Fruit fly (Drosophila melanogaster) whole organism, prepupa: ENCODE data around the gene Dyro.

Experiments used
- Blimp-1 ChIP-seq: fragments of 200-800 bp; sonication (Bioruptor generic); optimal IDR thresholded peaks from 3 replicates; lab custom pipeline; 2017; ENCODE audit warnings: missing biosample characterization, missing genetic modification characterization, mild to moderate bottlenecking, moderate library complexity, missing genetic modification reagents
- CG10669 ChIP-seq: fragments of 200-800 bp; sonication (Bioruptor generic); optimal IDR thresholded peaks from 3 replicates; lab custom pipeline; 2018; ENCODE audit warnings: missing biosample characterization, mild to moderate bottlenecking, missing genetic modification characterization, moderate library complexity
- CG11294 ChIP-seq: fragments of 200-800 bp; sonication (Bioruptor generic); IDR thresholded peaks from 2 replicates; pipeline ENCODE4 v1.3.6; 2022; ENCODE audit warnings: missing biosample characterization, missing genetic modification characterization
- CG11902 ChIP-seq: fragments of 200-800 bp; sonication (Bioruptor generic); optimal IDR thresholded peaks from 3 replicates; lab custom pipeline; 2016; ENCODE audit warnings: missing biosample characterization, missing genetic modification characterization
- CG15336 ChIP-seq: fragments of 200-800 bp; sonication (Bioruptor generic); IDR thresholded peaks from 2 replicates; pipeline ENCODE4 v1.3.6; 2022; ENCODE audit warnings: missing biosample characterization, missing genetic modification characterization
- CG1621 ChIP-seq: fragments of 200-800 bp; sonication (Bioruptor generic); optimal IDR thresholded peaks from 3 replicates; lab custom pipeline; 2018; ENCODE audit warnings: missing biosample characterization, mild to moderate bottlenecking, missing genetic modification characterization
- CG16779 ChIP-seq: fragments of 200-800 bp; sonication (Bioruptor generic); optimal IDR thresholded peaks from 3 replicates; lab custom pipeline; 2017; ENCODE audit warnings: missing biosample characterization, mild to moderate bottlenecking, missing genetic modification characterization
- CG3032 ChIP-seq: fragments of 200-800 bp; optimal IDR thresholded peaks from 2 replicates; lab custom pipeline; 2019; ENCODE audit warnings: missing biosample characterization, mild to moderate bottlenecking, missing genetic modification characterization, moderate library complexity
- CG31627 ChIP-seq: fragments of 200-800 bp; sonication (Bioruptor generic); optimal IDR thresholded peaks from 3 replicates; lab custom pipeline; 2016; ENCODE audit warnings: missing biosample characterization, missing genetic modification characterization
- CG32006 ChIP-seq: fragments of 200-800 bp; sonication (Bioruptor generic); optimal IDR thresholded peaks from 3 replicates; lab custom pipeline; 2017; ENCODE audit warnings: missing biosample characterization, mild to moderate bottlenecking, missing genetic modification characterization
- CG34406 ChIP-seq: fragments of 200-800 bp; sonication (Bioruptor generic); optimal IDR thresholded peaks from 3 replicates; lab custom pipeline; 2016; ENCODE audit warnings: missing biosample characterization, missing genetic modification characterization
- CG3919 ChIP-seq: fragments of 200-800 bp; sonication (Bioruptor generic); optimal IDR thresholded peaks from 3 replicates; lab custom pipeline; 2016; ENCODE audit warnings: missing biosample characterization, missing genetic modification characterization
- CG6163 ChIP-seq: fragments of 200-800 bp; sonication (Bioruptor generic); IDR thresholded peaks from 3 replicates; pipeline ENCODE4 v1.3.6; 2022; ENCODE audit warnings: missing biosample characterization, missing genetic modification characterization
- CG6276 ChIP-seq: fragments of 200-800 bp; sonication (Bioruptor generic); optimal IDR thresholded peaks from 2 replicates; lab custom pipeline; 2017; ENCODE audit warnings: missing biosample characterization, mild to moderate bottlenecking, missing genetic modification characterization
- CG6792 ChIP-seq: fragments of 200-800 bp; sonication (Bioruptor generic); optimal IDR thresholded peaks from 3 replicates; lab custom pipeline; 2016; ENCODE audit warnings: missing biosample characterization, missing genetic modification characterization
- CG6808 ChIP-seq: fragments of 200-800 bp; sonication (Bioruptor generic); optimal IDR thresholded peaks from 3 replicates; lab custom pipeline; 2017; ENCODE audit warnings: missing biosample characterization, missing genetic modification characterization, mild to moderate bottlenecking, moderate library complexity, missing genetic modification reagents
- CG6854 ChIP-seq: fragments of 200-800 bp; sonication (Bioruptor generic); optimal IDR thresholded peaks from 2 replicates; lab custom pipeline; 2017; ENCODE audit warnings: missing biosample characterization, mild to moderate bottlenecking, missing genetic modification characterization
- CG7368 ChIP-seq: fragments of 200-800 bp; sonication (Bioruptor generic); optimal IDR thresholded peaks from 3 replicates; lab custom pipeline; 2016; ENCODE audit warnings: missing biosample characterization, missing genetic modification characterization
- CG8119 ChIP-seq: fragments of 200-800 bp; sonication (Bioruptor generic); IDR thresholded peaks from 3 replicates; pipeline ENCODE4 v1.3.6; 2022; ENCODE audit warnings: missing biosample characterization, missing genetic modification characterization
- CG8319 ChIP-seq: fragments of 200-800 bp; sonication (Bioruptor generic); optimal IDR thresholded peaks from 3 replicates; lab custom pipeline; 2016; ENCODE audit warnings: missing biosample characterization, missing genetic modification characterization
- Eip75B ChIP-seq: fragments of 200-800 bp; sonication (Bioruptor generic); optimal IDR thresholded peaks from 3 replicates; lab custom pipeline; 2016; ENCODE audit warnings: missing biosample characterization, missing genetic modification characterization
- Eip93F ChIP-seq: fragments of 200-800 bp; sonication (Bioruptor generic); optimal IDR thresholded peaks from 2 replicates; lab custom pipeline; 2016; ENCODE audit warnings: missing biosample characterization, mild to moderate bottlenecking, missing genetic modification characterization
- Ets21C ChIP-seq: fragments of 200-800 bp; sonication (Bioruptor generic); optimal IDR thresholded peaks from 3 replicates; lab custom pipeline; 2016; ENCODE audit warnings: missing biosample characterization, missing genetic modification characterization
- Ets96B ChIP-seq: fragments of 200-800 bp; optimal IDR thresholded peaks from 2 replicates; lab custom pipeline; 2019; ENCODE audit warnings: missing biosample characterization, mild to moderate bottlenecking, missing genetic modification characterization, moderate library complexity
- Gug ChIP-seq: fragments of 200-800 bp; sonication (Bioruptor generic); IDR thresholded peaks from 2 replicates; pipeline ENCODE4 v1.3.6; 2022; ENCODE audit warnings: missing biosample characterization, missing genetic modification characterization
- Hr38 ChIP-seq: sonication (Bioruptor generic); optimal IDR thresholded peaks from 2 replicates; lab custom pipeline; 2016; ENCODE audit warnings: missing biosample characterization, missing genetic modification characterization
- Hr4 ChIP-seq: fragments of 200-800 bp; sonication (Bioruptor generic); optimal IDR thresholded peaks from 3 replicates; lab custom pipeline; 2016; ENCODE audit warnings: missing biosample characterization, missing genetic modification characterization
- Met ChIP-seq: fragments of 200-800 bp; sonication (Bioruptor generic); optimal IDR thresholded peaks from 3 replicates; lab custom pipeline; 2016; ENCODE audit warnings: missing biosample characterization, missing genetic modification characterization
- OdsH ChIP-seq: fragments of 200-800 bp; sonication (Bioruptor generic); optimal IDR thresholded peaks from 3 replicates; lab custom pipeline; 2016; ENCODE audit warnings: missing biosample characterization, missing genetic modification characterization
- Sox102F ChIP-seq: fragments of 200-800 bp; sonication (Bioruptor generic); optimal IDR thresholded peaks from 2 replicates; lab custom pipeline; 2016; ENCODE audit warnings: missing biosample characterization, mild to moderate bottlenecking, missing genetic modification characterization
- Sox14 ChIP-seq: fragments of 200-800 bp; sonication (Bioruptor generic); optimal IDR thresholded peaks from 3 replicates; lab custom pipeline; 2016; ENCODE audit warnings: missing biosample characterization, missing genetic modification characterization
- Sox15 ChIP-seq: fragments of 200-800 bp; sonication (Bioruptor generic); optimal IDR thresholded peaks from 3 replicates; lab custom pipeline; 2016; ENCODE audit warnings: missing biosample characterization, missing genetic modification characterization
- achi ChIP-seq: fragments of 200-800 bp; sonication (Bioruptor generic); optimal IDR thresholded peaks from 3 replicates; lab custom pipeline; 2016; ENCODE audit warnings: missing biosample characterization, missing genetic modification characterization
- acj6 ChIP-seq: fragments of 200-800 bp; sonication (Bioruptor generic); optimal IDR thresholded peaks from 3 replicates; lab custom pipeline; 2016; ENCODE audit warnings: missing biosample characterization, missing genetic modification characterization
- cyc ChIP-seq: fragments of 200-800 bp; sonication (Bioruptor generic); optimal IDR thresholded peaks from 3 replicates; lab custom pipeline; 2016; ENCODE audit warnings: missing biosample characterization, missing genetic modification characterization
- dac ChIP-seq: fragments of 200-800 bp; sonication (Bioruptor generic); optimal IDR thresholded peaks from 2 replicates; lab custom pipeline; 2017; ENCODE audit warnings: missing biosample characterization, mild to moderate bottlenecking, missing genetic modification characterization
- dsx ChIP-seq: fragments of 200-800 bp; optimal IDR thresholded peaks from 3 replicates; lab custom pipeline; 2019; ENCODE audit warnings: missing biosample characterization, mild to moderate bottlenecking, missing genetic modification characterization, moderate library complexity; ENCODE audit not compliant: poor library complexity, severe bottlenecking
- eg ChIP-seq: fragments of 200-800 bp; sonication (Bioruptor generic); IDR thresholded peaks from 3 replicates; pipeline ENCODE4 v1.3.6; 2022; ENCODE audit warnings: missing biosample characterization, missing genetic modification characterization
- esn ChIP-seq: fragments of 200-800 bp; sonication (Bioruptor generic); optimal IDR thresholded peaks from 2 replicates; lab custom pipeline; 2016; ENCODE audit warnings: missing biosample characterization, mild to moderate bottlenecking, missing genetic modification characterization, moderate library complexity
- fd59A ChIP-seq: fragments of 200-800 bp; sonication (Bioruptor generic); optimal IDR thresholded peaks from 2 replicates; lab custom pipeline; 2017; ENCODE audit warnings: missing biosample characterization, mild to moderate bottlenecking, missing genetic modification characterization, missing genetic modification reagents
- fd85E ChIP-seq: fragments of 200-800 bp; sonication (Bioruptor generic); optimal IDR thresholded peaks from 3 replicates; lab custom pipeline; 2016; ENCODE audit warnings: missing biosample characterization, missing genetic modification characterization
- fkh ChIP-seq: fragments of 200-800 bp; sonication (Bioruptor generic); optimal IDR thresholded peaks from 3 replicates; lab custom pipeline; 2017; ENCODE audit warnings: missing biosample characterization, mild to moderate bottlenecking, missing genetic modification characterization, moderate library complexity
- lz ChIP-seq: fragments of 200-800 bp; sonication (Bioruptor generic); optimal IDR thresholded peaks from 3 replicates; lab custom pipeline; 2016; ENCODE audit warnings: missing biosample characterization, missing genetic modification characterization
- pdm3 ChIP-seq: fragments of 200-800 bp; sonication (Bioruptor generic); optimal IDR thresholded peaks from 3 replicates; lab custom pipeline; 2016; ENCODE audit warnings: missing biosample characterization, missing genetic modification characterization
- salr ChIP-seq, 2 experiments: fragments of 200-800 bp; sonication (Bioruptor generic); optimal IDR thresholded peaks; 3 replicates each; lab custom pipeline; 2016 to 2018; ENCODE audit warnings: missing biosample characterization in 2 of 2, missing genetic modification characterization in 2 of 2, mild to moderate bottlenecking in 1 of 2
- spab ChIP-seq: fragments of 200-800 bp; sonication (Bioruptor generic); optimal IDR thresholded peaks from 2 replicates; lab custom pipeline; 2017; ENCODE audit warnings: missing biosample characterization, mild to moderate bottlenecking, missing genetic modification characterization, missing genetic modification reagents
- topi ChIP-seq: fragments of 200-800 bp; sonication (Bioruptor generic); optimal IDR thresholded peaks from 3 replicates; lab custom pipeline; 2016; ENCODE audit warnings: missing biosample characterization, missing genetic modification characterization
- vri ChIP-seq: fragments of 200-800 bp; sonication (Bioruptor generic); optimal IDR thresholded peaks from 3 replicates; lab custom pipeline; 2016; ENCODE audit warnings: missing biosample characterization, mild to moderate bottlenecking, missing genetic modification characterization

Dyro gene

DNA sequence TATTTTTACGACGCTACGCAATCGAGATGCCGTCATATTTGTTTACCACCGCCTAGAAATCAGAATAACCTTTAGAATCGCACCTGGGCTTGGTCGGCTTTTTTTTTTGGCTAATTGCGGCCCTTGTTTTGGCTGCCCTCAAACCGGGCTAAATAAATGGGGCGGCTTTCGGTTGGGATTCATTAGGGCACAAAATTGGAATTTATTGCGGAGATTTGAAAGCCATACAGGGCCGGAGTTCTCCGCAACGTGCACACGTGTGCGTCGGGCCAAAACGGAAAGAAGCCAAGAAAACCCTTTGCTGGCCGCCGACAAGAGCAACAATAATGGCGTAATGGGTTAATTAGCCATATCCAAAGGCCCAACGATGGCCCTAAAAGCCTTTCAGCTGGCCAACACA is 9.6 kb upstream of the Dyro start:
- TF ChIP-seq acj6 (GFP tag; lab: Kevin White, UChicago) (no peak), Sox15 (GFP tag; lab: Kevin White, UChicago) (no peak), Blimp-1 (GFP tag; lab: Kevin White, UChicago) (no peak), dsx (GFP tag; lab: Kevin White, UChicago) (no peak), fd85E (GFP tag; lab: Kevin White, UChicago) (no peak), CG3032 (tag; lab: Kevin White, UChicago) (no peak), Met (no peak), CG32006 (GFP tag; lab: Kevin White, UChicago) (no peak), CG6808 (no peak), CG6163 (no peak), achi (GFP tag; lab: Kevin White, UChicago) (no peak), vri (no peak), Eip93F (GFP tag; lab: Kevin White, UChicago) (no peak), Sox14 (GFP tag; lab: Kevin White, UChicago) (no peak), CG16779 (tag; lab: Kevin White, UChicago) (no peak), CG31627 (GFP tag; lab: Kevin White, UChicago) (no peak), CG3919 (GFP tag; lab: Kevin White, UChicago) (no peak), Gug (GFP tag; lab: Robert Waterston, UW) (no peak), lz (GFP tag; lab: Kevin White, UChicago) (no peak), esn (no peak)

DNA sequence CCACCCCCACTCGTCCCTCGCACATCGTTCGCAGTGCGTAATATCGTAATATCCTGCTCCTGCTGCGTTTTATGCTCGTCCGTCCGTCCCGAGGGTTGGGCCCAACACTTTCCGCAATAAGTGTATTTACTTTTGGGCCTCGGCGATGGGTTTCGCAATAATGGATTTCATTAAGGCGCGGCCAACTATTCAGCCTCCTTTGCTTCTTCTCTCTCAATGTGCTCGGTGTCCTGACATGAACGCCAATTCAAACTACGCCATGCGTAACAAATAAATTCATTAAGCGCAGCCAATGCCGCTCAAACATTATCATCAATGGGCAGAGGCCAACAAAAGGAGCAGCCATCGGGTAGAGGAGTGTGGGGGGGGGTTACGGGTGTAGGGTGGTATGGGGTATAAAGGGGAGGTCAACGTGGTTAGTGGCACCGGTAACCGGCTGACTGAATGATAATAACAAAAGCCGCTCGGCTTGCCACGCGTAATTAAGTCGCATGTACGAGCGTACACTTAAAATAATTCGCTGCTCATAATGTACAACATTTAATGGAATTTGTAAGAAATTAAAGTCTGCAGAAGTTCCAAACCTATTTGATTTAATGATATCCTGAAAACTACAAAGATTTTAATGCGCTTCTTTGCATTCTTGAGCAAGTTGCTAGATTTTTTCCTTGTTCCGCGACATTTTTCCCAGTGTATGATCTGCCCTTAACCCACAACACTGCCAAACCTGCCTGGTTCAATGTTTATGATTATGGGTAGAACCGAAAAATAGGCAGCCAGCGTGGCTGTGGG is 7.9 kb upstream of the Dyro start:
- TF ChIP-seq dac (GFP tag; lab: Kevin White, UChicago): no peak
- peak; percentile 18 for TF ChIP-seq esn
- TF ChIP-seq CG1621 (tag; lab: Kevin White, UChicago): no peak
- no peak for TF ChIP-seq CG11294 (GFP tag; lab: Robert Waterston, UW)
- TF ChIP-seq CG6276 (GFP tag; lab: Kevin White, UChicago): no peak
- TF ChIP-seq CG11902 (GFP tag; lab: Kevin White, UChicago): no peak
- no peak for TF ChIP-seq Blimp-1 (GFP tag; lab: Kevin White, UChicago)
- TF ChIP-seq salr (GFP tag; optimal IDR thresholded peaks at IDR 0.05; lab: Kevin White, UChicago): no peak
- no peak for TF ChIP-seq CG15336 (GFP tag; lab: Robert Waterston, UW)
- TF ChIP-seq CG32006 (GFP tag; lab: Kevin White, UChicago): peak; percentile 22
- peak; percentile 24 for TF ChIP-seq pdm3 (GFP tag; lab: Kevin White, UChicago)
- no peak for TF ChIP-seq fd59A (GFP tag; lab: Kevin White, UChicago)
- TF ChIP-seq fkh (GFP tag; lab: Kevin White, UChicago): no peak
- TF ChIP-seq Sox102F: no peak
- TF ChIP-seq CG8119 (GFP tag; lab: Robert Waterston, UW): no peak
- TF ChIP-seq vri: no peak
- no peak for TF ChIP-seq OdsH
- TF ChIP-seq acj6 (GFP tag; lab: Kevin White, UChicago): peak; percentile 29
- TF ChIP-seq CG6854 (GFP tag; lab: Kevin White, UChicago): peak; percentile 30
- TF ChIP-seq CG7368 (GFP tag; lab: Kevin White, UChicago): no peak
- TF ChIP-seq CG10669: peak; percentile 20
- TF ChIP-seq Hr38: no peak
- TF ChIP-seq Ets96B (tag; lab: Kevin White, UChicago): no peak
- no peak for TF ChIP-seq CG8319
- no peak for TF ChIP-seq CG6792 (GFP tag; lab: Kevin White, UChicago)
- peak; percentile 12 for TF ChIP-seq CG6808
- TF ChIP-seq eg (GFP tag; lab: Robert Waterston, UW): no peak
- TF ChIP-seq Hr4 (GFP tag; lab: Kevin White, UChicago): no peak
- peak; percentile 27 for TF ChIP-seq CG34406 (GFP tag; lab: Kevin White, UChicago)
- peak; percentile 14 for TF ChIP-seq Met
- no peak for TF ChIP-seq Eip93F (GFP tag; lab: Kevin White, UChicago)
- TF ChIP-seq spab (GFP tag; lab: Kevin White, UChicago): no peak
- no peak for TF ChIP-seq lz (GFP tag; lab: Kevin White, UChicago)
- TF ChIP-seq Sox15 (GFP tag; lab: Kevin White, UChicago): no peak
- peak; percentile 27 for TF ChIP-seq topi (GFP tag; lab: Kevin White, UChicago)
- TF ChIP-seq Eip75B: no peak
- TF ChIP-seq fd85E (GFP tag; lab: Kevin White, UChicago): no peak
- TF ChIP-seq cyc: no peak
- TF ChIP-seq Ets21C: peak; percentile 8
